Fruit fly (Drosophila melanogaster) whole organism, prepupa: ENCODE data around the gene CG13454.

Experiments used
- CG10631 ChIP-seq: fragments of 200-800 bp; sonication (Bioruptor generic); optimal IDR thresholded peaks from 2 replicates; lab custom pipeline; 2016; ENCODE audit warnings: missing biosample characterization, missing genetic modification characterization
- CG10669 ChIP-seq: fragments of 200-800 bp; sonication (Bioruptor generic); optimal IDR thresholded peaks from 3 replicates; lab custom pipeline; 2018; ENCODE audit warnings: missing biosample characterization, mild to moderate bottlenecking, missing genetic modification characterization, moderate library complexity
- CG11294 ChIP-seq: fragments of 200-800 bp; sonication (Bioruptor generic); IDR thresholded peaks from 2 replicates; pipeline ENCODE4 v1.3.6; 2022; ENCODE audit warnings: missing biosample characterization, missing genetic modification characterization
- CG11762 ChIP-seq: fragments of 200-800 bp; sonication (Bioruptor generic); optimal IDR thresholded peaks from 3 replicates; lab custom pipeline; 2016; ENCODE audit warnings: missing biosample characterization, missing genetic modification characterization; ENCODE audit not compliant: insufficient read depth
- CG15336 ChIP-seq: fragments of 200-800 bp; sonication (Bioruptor generic); IDR thresholded peaks from 2 replicates; pipeline ENCODE4 v1.3.6; 2022; ENCODE audit warnings: missing biosample characterization, missing genetic modification characterization
- CG3032 ChIP-seq: fragments of 200-800 bp; optimal IDR thresholded peaks from 2 replicates; lab custom pipeline; 2019; ENCODE audit warnings: missing biosample characterization, mild to moderate bottlenecking, missing genetic modification characterization, moderate library complexity
- CG31627 ChIP-seq: fragments of 200-800 bp; sonication (Bioruptor generic); optimal IDR thresholded peaks from 3 replicates; lab custom pipeline; 2016; ENCODE audit warnings: missing biosample characterization, missing genetic modification characterization
- CG3919 ChIP-seq: fragments of 200-800 bp; sonication (Bioruptor generic); optimal IDR thresholded peaks from 3 replicates; lab custom pipeline; 2016; ENCODE audit warnings: missing biosample characterization, missing genetic modification characterization
- CG6163 ChIP-seq: fragments of 200-800 bp; sonication (Bioruptor generic); IDR thresholded peaks from 3 replicates; pipeline ENCODE4 v1.3.6; 2022; ENCODE audit warnings: missing biosample characterization, missing genetic modification characterization
- CG6808 ChIP-seq: fragments of 200-800 bp; sonication (Bioruptor generic); optimal IDR thresholded peaks from 3 replicates; lab custom pipeline; 2017; ENCODE audit warnings: missing biosample characterization, missing genetic modification characterization, mild to moderate bottlenecking, moderate library complexity, missing genetic modification reagents
- CG8119 ChIP-seq: fragments of 200-800 bp; sonication (Bioruptor generic); IDR thresholded peaks from 3 replicates; pipeline ENCODE4 v1.3.6; 2022; ENCODE audit warnings: missing biosample characterization, missing genetic modification characterization
- Eip75B ChIP-seq: fragments of 200-800 bp; sonication (Bioruptor generic); optimal IDR thresholded peaks from 3 replicates; lab custom pipeline; 2016; ENCODE audit warnings: missing biosample characterization, missing genetic modification characterization
- Eip78C ChIP-seq: fragments of 200-800 bp; sonication (Bioruptor generic); peaks from one replicate; lab custom pipeline; 2016; ENCODE audit warnings: missing biosample characterization, missing genetic modification characterization
- Eip93F ChIP-seq: fragments of 200-800 bp; sonication (Bioruptor generic); optimal IDR thresholded peaks from 2 replicates; lab custom pipeline; 2016; ENCODE audit warnings: missing biosample characterization, mild to moderate bottlenecking, missing genetic modification characterization
- Ets21C ChIP-seq: fragments of 200-800 bp; sonication (Bioruptor generic); optimal IDR thresholded peaks from 3 replicates; lab custom pipeline; 2016; ENCODE audit warnings: missing biosample characterization, missing genetic modification characterization
- Ets96B ChIP-seq: fragments of 200-800 bp; optimal IDR thresholded peaks from 2 replicates; lab custom pipeline; 2019; ENCODE audit warnings: missing biosample characterization, mild to moderate bottlenecking, missing genetic modification characterization, moderate library complexity
- Gug ChIP-seq: fragments of 200-800 bp; sonication (Bioruptor generic); IDR thresholded peaks from 2 replicates; pipeline ENCODE4 v1.3.6; 2022; ENCODE audit warnings: missing biosample characterization, missing genetic modification characterization
- Hr38 ChIP-seq: sonication (Bioruptor generic); optimal IDR thresholded peaks from 2 replicates; lab custom pipeline; 2016; ENCODE audit warnings: missing biosample characterization, missing genetic modification characterization
- Hr39 ChIP-seq: fragments of 200-800 bp; sonication (Bioruptor generic); optimal IDR thresholded peaks from 2 replicates; lab custom pipeline; 2016; ENCODE audit warnings: missing biosample characterization, missing genetic modification characterization
- Hr4 ChIP-seq: fragments of 200-800 bp; sonication (Bioruptor generic); optimal IDR thresholded peaks from 3 replicates; lab custom pipeline; 2016; ENCODE audit warnings: missing biosample characterization, missing genetic modification characterization
- Lpt ChIP-seq: fragments of 200-800 bp; sonication (Bioruptor generic); optimal IDR thresholded peaks from 3 replicates; lab custom pipeline; 2016; ENCODE audit warnings: missing biosample characterization, missing genetic modification characterization
- Met ChIP-seq: fragments of 200-800 bp; sonication (Bioruptor generic); optimal IDR thresholded peaks from 3 replicates; lab custom pipeline; 2016; ENCODE audit warnings: missing biosample characterization, missing genetic modification characterization
- Smox ChIP-seq: fragments of 200-800 bp; sonication (Bioruptor generic); optimal IDR thresholded peaks from 3 replicates; lab custom pipeline; 2016; ENCODE audit warnings: missing biosample characterization, missing genetic modification characterization
- Sox102F ChIP-seq: fragments of 200-800 bp; sonication (Bioruptor generic); optimal IDR thresholded peaks from 2 replicates; lab custom pipeline; 2016; ENCODE audit warnings: missing biosample characterization, mild to moderate bottlenecking, missing genetic modification characterization
- Sox14 ChIP-seq: fragments of 200-800 bp; sonication (Bioruptor generic); optimal IDR thresholded peaks from 3 replicates; lab custom pipeline; 2016; ENCODE audit warnings: missing biosample characterization, missing genetic modification characterization
- achi ChIP-seq: fragments of 200-800 bp; sonication (Bioruptor generic); optimal IDR thresholded peaks from 3 replicates; lab custom pipeline; 2016; ENCODE audit warnings: missing biosample characterization, missing genetic modification characterization
- acj6 ChIP-seq: fragments of 200-800 bp; sonication (Bioruptor generic); optimal IDR thresholded peaks from 3 replicates; lab custom pipeline; 2016; ENCODE audit warnings: missing biosample characterization, missing genetic modification characterization
- cyc ChIP-seq: fragments of 200-800 bp; sonication (Bioruptor generic); optimal IDR thresholded peaks from 3 replicates; lab custom pipeline; 2016; ENCODE audit warnings: missing biosample characterization, missing genetic modification characterization
- dac ChIP-seq: fragments of 200-800 bp; sonication (Bioruptor generic); optimal IDR thresholded peaks from 2 replicates; lab custom pipeline; 2017; ENCODE audit warnings: missing biosample characterization, mild to moderate bottlenecking, missing genetic modification characterization
- dsx ChIP-seq: fragments of 200-800 bp; optimal IDR thresholded peaks from 3 replicates; lab custom pipeline; 2019; ENCODE audit warnings: missing biosample characterization, mild to moderate bottlenecking, missing genetic modification characterization, moderate library complexity; ENCODE audit not compliant: poor library complexity, severe bottlenecking
- eg ChIP-seq: fragments of 200-800 bp; sonication (Bioruptor generic); IDR thresholded peaks from 3 replicates; pipeline ENCODE4 v1.3.6; 2022; ENCODE audit warnings: missing biosample characterization, missing genetic modification characterization
- esn ChIP-seq: fragments of 200-800 bp; sonication (Bioruptor generic); optimal IDR thresholded peaks from 2 replicates; lab custom pipeline; 2016; ENCODE audit warnings: missing biosample characterization, mild to moderate bottlenecking, missing genetic modification characterization, moderate library complexity
- fd59A ChIP-seq: fragments of 200-800 bp; sonication (Bioruptor generic); optimal IDR thresholded peaks from 2 replicates; lab custom pipeline; 2017; ENCODE audit warnings: missing biosample characterization, mild to moderate bottlenecking, missing genetic modification characterization, missing genetic modification reagents
- fd85E ChIP-seq: fragments of 200-800 bp; sonication (Bioruptor generic); optimal IDR thresholded peaks from 3 replicates; lab custom pipeline; 2016; ENCODE audit warnings: missing biosample characterization, missing genetic modification characterization
- lz ChIP-seq: fragments of 200-800 bp; sonication (Bioruptor generic); optimal IDR thresholded peaks from 3 replicates; lab custom pipeline; 2016; ENCODE audit warnings: missing biosample characterization, missing genetic modification characterization
- net ChIP-seq: fragments of 200-800 bp; sonication (Bioruptor generic); optimal IDR thresholded peaks from 3 replicates; lab custom pipeline; 2016; ENCODE audit warnings: missing biosample characterization, missing genetic modification characterization
- spab ChIP-seq: fragments of 200-800 bp; sonication (Bioruptor generic); optimal IDR thresholded peaks from 2 replicates; lab custom pipeline; 2017; ENCODE audit warnings: missing biosample characterization, mild to moderate bottlenecking, missing genetic modification characterization, missing genetic modification reagents
- ss ChIP-seq, 2 experiments: fragments of 200-800 bp; sonication (Bioruptor generic); optimal IDR thresholded peaks; 2 replicates in 1 of 2; 3 replicates in 1 of 2; lab custom pipeline; 2017 to 2018; ENCODE audit warnings: mild to moderate bottlenecking in 2 of 2, missing biosample characterization in 2 of 2, missing genetic modification characterization in 2 of 2, moderate library complexity in 1 of 2
- svp ChIP-seq: fragments of 200-800 bp; sonication (Bioruptor generic); peaks from one replicate; lab custom pipeline; 2016; ENCODE audit warnings: missing biosample characterization, missing genetic modification characterization
- topi ChIP-seq: fragments of 200-800 bp; sonication (Bioruptor generic); optimal IDR thresholded peaks from 3 replicates; lab custom pipeline; 2016; ENCODE audit warnings: missing biosample characterization, missing genetic modification characterization
- vri ChIP-seq: fragments of 200-800 bp; sonication (Bioruptor generic); optimal IDR thresholded peaks from 3 replicates; lab custom pipeline; 2016; ENCODE audit warnings: missing biosample characterization, mild to moderate bottlenecking, missing genetic modification characterization

CG13454 gene

dm6 chr3L:15566484-15566955 lies 49.7 kb upstream of the CG13454 start (continued):
- no peak for TF ChIP-seq dac (GFP tag; lab: Kevin White, UChicago)
- no peak for TF ChIP-seq achi (GFP tag; lab: Kevin White, UChicago)
- TF ChIP-seq acj6 (GFP tag; lab: Kevin White, UChicago), result no peak
- peak; percentile 65 for TF ChIP-seq svp
- no peak for TF ChIP-seq Eip75B (GFP tag; lab: Kevin White, UChicago)
- no peak for TF ChIP-seq Lpt (GFP tag; lab: Kevin White, UChicago)
- no peak for TF ChIP-seq CG6808 (GFP tag; lab: Kevin White, UChicago)
- TF ChIP-seq fd85E (GFP tag; lab: Kevin White, UChicago), result no peak
- TF ChIP-seq Hr4 (GFP tag; lab: Kevin White, UChicago), result no peak
- TF ChIP-seq CG8119 (GFP tag; lab: Robert Waterston, UW), result no peak
- TF ChIP-seq Sox102F, result no peak
- no peak for TF ChIP-seq Eip93F (GFP tag; lab: Kevin White, UChicago)

dm6 chr3L:15565829-15566433 lies 49.1 kb upstream of the CG13454 start, which contains the start of gene dop:
dop (plus strand) TSS chr3L:15566013.
- TF ChIP-seq CG10669 (GFP tag; lab: Kevin White, UChicago), result no peak
- TF ChIP-seq achi (GFP tag; lab: Kevin White, UChicago), result peak; percentile 36
- peak; percentile 37 for TF ChIP-seq esn (GFP tag; lab: Kevin White, UChicago)
- TF ChIP-seq cyc (GFP tag; lab: Kevin White, UChicago), result peak; percentile 28
- TF ChIP-seq CG10631 (GFP tag; lab: Kevin White, UChicago), result peak; percentile 0
- peak; percentile 25 for TF ChIP-seq Sox14 (GFP tag; lab: Kevin White, UChicago)
- peak; percentile 58 for TF ChIP-seq vri (GFP tag; lab: Kevin White, UChicago)
- no peak for TF ChIP-seq Hr38
- no peak for TF ChIP-seq Lpt (GFP tag; lab: Kevin White, UChicago)
- peak; percentile 49 for TF ChIP-seq CG31627
- peak; percentile 34 for TF ChIP-seq lz (GFP tag; lab: Kevin White, UChicago)
- TF ChIP-seq CG6163 (GFP tag; lab: Robert Waterston, UW), result peak; percentile 9; the same call in 1 of the 3 replicates
- TF ChIP-seq Eip78C, result peak; percentile 70
- TF ChIP-seq CG15336 (GFP tag; lab: Robert Waterston, UW), result 0 out of 2 replicates have a peak, but pooled peaks have one; percentile 16
- no peak for TF ChIP-seq dsx (GFP tag; lab: Kevin White, UChicago)
- TF ChIP-seq net (GFP tag; lab: Kevin White, UChicago), result peak; percentile 4
- TF ChIP-seq Ets21C (GFP tag; lab: Kevin White, UChicago), result peak; percentile 20
- TF ChIP-seq ss (GFP tag; optimal IDR thresholded peaks at IDR 0.05; lab: Kevin White, UChicago), result peak in 1 of 2 experiments; percentile 4
- TF ChIP-seq topi (GFP tag; lab: Kevin White, UChicago), result peak; percentile 11
- TF ChIP-seq acj6 (GFP tag; lab: Kevin White, UChicago), result peak; percentile 35
- TF ChIP-seq CG3032, result peak; percentile 14
- peak; percentile 12 for TF ChIP-seq Hr39 (GFP tag; lab: Kevin White, UChicago)
- peak; percentile 75 for TF ChIP-seq svp
- peak; percentile 15 for TF ChIP-seq Smox (GFP tag; lab: Kevin White, UChicago)
- no peak for TF ChIP-seq Met (GFP tag; lab: Kevin White, UChicago)
- no peak for TF ChIP-seq Ets96B (tag; lab: Kevin White, UChicago)
- TF ChIP-seq spab (GFP tag; lab: Kevin White, UChicago), result no peak

- TF ChIP-seq lz (GFP tag; lab: Kevin White, UChicago) (no peak), spab (GFP tag; lab: Kevin White, UChicago) (no peak), CG11762 (GFP tag; lab: Kevin White, UChicago) (no peak), eg (no peak), CG3919 (GFP tag; lab: Kevin White, UChicago) (no peak), cyc (GFP tag; lab: Kevin White, UChicago) (no peak), esn (GFP tag; lab: Kevin White, UChicago) (no peak), Sox102F (no peak), topi (GFP tag; lab: Kevin White, UChicago) (no peak), Eip78C (no peak), fd59A (GFP tag; lab: Kevin White, UChicago) (no peak), CG11294 (no peak), CG6808 (GFP tag; lab: Kevin White, UChicago) (no peak), dac (GFP tag; lab: Kevin White, UChicago) (no peak), Gug (GFP tag; lab: Robert Waterston, UW) (no peak)
These were observed 46.9 kb upstream of the CG13454 start for dm6 chr3L:15563851-15564106.
